Fruit fly (Drosophila melanogaster): ENCODE data around the gene CG31867.

The CG31867 gene

DNA sequence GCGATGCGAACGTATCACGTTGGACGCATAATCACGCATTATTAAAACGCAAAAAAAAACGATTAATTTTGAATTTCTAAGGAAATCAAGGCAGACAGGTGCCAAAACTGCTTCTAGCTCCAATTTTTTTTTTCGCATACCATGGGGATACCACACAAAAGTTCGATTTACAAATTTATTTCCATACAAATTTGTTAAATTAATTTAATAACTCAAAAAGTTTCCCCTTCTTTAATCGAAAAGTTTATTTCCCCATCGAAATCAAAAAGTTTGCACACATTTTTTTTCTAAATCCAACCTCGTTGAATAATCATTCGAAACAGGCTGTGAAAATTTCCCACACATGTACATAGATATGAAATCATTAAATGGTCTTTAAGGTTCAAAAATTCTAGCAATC, at the start of gene CG31867:
Gene CG31867, minus strand, starts transcription at position 101 of the 400 bp plus-strand sequence.
- no peak for TF ChIP-seq CTCF (optimal IDR thresholded peaks at IDR 0.05)

dm6 chr2L:11192691-11193090, 47.5 kb upstream of the CG31867 start:
- no peak for TF ChIP-seq CTCF (optimal IDR thresholded peaks at IDR 0.05)
- TF ChIP-seq CG8478 (optimal IDR thresholded peaks at IDR 0.05): no peak

dm6 chr2L:11190165-11190564, 44.9 kb upstream of the CG31867 start:
- TF ChIP-seq CG8478 (optimal IDR thresholded peaks at IDR 0.05) (no peak), CTCF (optimal IDR thresholded peaks at IDR 0.05) (no peak)

DNA sequence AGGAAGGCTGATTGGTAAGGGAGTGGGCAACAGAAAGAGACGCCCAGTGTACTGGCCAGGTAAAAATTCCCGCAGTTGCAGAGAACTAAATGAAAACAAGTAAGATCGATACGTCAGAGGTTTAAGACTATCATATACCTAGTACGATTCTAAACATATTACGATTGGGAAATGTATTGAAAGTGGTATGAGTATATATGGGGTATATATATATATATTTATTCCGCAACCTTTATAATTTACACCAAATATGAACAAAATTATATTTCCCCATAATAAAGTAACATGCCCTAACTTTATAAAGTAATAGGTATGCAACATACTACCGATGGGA, 43.9 kb upstream of the CG31867 start:
- no peak for TF ChIP-seq CG8478 (optimal IDR thresholded peaks at IDR 0.05)
- TF ChIP-seq CTCF (optimal IDR thresholded peaks at IDR 0.05): no peak

dm6 chr2L:11188395-11189115, 43.3 kb upstream of the CG31867 start:
- TF ChIP-seq CG8478 (optimal IDR thresholded peaks at IDR 0.05): no peak
- TF ChIP-seq CTCF (optimal IDR thresholded peaks at IDR 0.05): no peak

dm6 chr2L:11184144-11184543, 38.9 kb upstream of the CG31867 start:
- TF ChIP-seq CTCF (optimal IDR thresholded peaks at IDR 0.05) (no peak), CG8478 (optimal IDR thresholded peaks at IDR 0.05) (no peak)

- TF ChIP-seq CTCF (optimal IDR thresholded peaks at IDR 0.05) (no peak), CG8478 (optimal IDR thresholded peaks at IDR 0.05) (no peak)
Measured at dm6 chr2L:11182610-11183243, 37.5 kb upstream of the CG31867 start.

DNA sequence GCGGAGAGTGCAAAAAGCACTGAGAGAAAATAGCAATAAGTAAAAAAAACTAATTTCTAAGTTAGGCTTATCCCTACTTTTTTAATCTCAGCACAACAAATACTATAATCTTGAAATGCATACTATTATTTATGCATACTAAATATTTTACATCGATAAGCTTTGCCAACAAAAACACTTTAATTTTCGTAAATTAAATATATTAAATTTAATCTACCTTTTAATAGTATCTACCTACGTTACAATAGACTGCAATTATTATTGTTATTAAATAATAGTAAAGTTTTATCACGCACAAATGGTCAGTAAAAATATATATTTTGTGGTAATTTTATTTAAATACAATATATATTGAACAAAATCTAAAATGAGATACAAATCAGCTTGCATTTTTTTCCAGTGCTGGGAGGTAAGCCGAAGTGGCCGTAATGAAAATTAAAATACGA, 37.0 kb upstream of the CG31867 start:
- TF ChIP-seq CG8478 (optimal IDR thresholded peaks at IDR 0.05): no peak
- TF ChIP-seq CTCF (optimal IDR thresholded peaks at IDR 0.05): no peak

dm6 chr2L:11178826-11179391, 33.7 kb upstream of the CG31867 start, which contains the start of gene Boh2:
Boh2 (plus strand) TSS chr2L:11179032.
- TF ChIP-seq CG8478 (optimal IDR thresholded peaks at IDR 0.05): no peak
- peak in 1 of 2 experiments; percentile 8 for TF ChIP-seq CTCF (optimal IDR thresholded peaks at IDR 0.05)

DNA sequence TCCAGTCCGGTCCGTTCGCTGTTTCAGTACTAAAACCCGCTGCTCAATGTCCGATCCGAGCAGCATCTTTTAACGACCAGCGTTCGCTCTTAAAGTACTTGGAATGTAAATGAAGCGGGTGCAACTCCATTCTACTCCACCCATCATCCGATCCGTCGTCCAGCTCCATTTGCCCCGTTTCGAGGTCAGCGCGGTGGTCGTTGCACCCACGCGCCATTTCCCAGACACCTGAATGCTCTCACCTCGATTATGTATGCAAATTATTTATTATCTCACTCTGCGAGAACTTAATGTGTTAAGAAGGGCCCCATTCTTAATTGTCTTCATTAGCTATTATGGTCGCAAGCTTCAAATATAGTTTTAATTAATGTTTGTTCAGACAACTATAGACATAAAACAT, 33.1 kb upstream of the CG31867 start:
- no peak for TF ChIP-seq CG8478 (optimal IDR thresholded peaks at IDR 0.05)
- no peak for TF ChIP-seq CTCF (optimal IDR thresholded peaks at IDR 0.05)

DNA sequence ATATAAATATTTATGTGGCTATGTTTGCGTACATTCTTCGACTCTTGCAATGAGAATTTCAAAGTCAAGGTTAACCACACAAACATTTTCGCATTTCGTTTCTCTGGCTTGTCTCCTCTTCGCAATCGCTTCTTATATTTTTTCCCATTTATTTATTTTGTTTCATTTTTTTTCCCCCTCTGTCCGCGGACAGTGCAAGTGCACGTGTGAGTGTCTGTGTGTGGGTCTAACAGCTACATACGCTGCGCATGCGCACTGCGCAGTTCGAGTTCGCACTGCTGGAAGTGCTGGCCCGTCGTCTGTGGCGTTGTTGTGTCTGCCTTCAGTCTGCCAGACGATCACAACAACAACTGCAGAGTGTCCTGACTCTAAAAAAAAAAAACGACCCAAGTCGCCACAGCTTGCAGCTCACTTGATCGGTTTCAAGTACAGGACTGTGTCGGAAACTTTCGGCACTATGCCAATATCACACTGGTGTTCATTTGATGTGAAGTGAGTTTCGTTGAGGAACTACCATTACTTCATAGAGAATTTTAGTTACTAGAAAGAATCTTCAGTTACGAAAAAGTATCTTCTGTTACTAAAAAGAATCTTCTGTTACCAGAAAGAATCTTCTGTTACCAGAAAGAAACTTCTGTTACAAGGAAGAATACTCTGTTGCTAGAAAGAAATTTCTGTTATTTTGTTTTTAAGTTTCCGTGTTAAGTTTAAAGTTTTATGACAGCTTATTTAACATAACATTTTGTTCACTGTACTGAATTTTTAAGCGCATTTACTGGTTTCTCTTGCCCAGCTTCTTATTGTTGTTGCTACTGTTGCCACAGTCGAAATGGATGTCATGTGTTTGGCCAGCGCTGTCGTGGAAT, 30.4 kb upstream of the CG31867 start:
- no peak for TF ChIP-seq CG8478 (optimal IDR thresholded peaks at IDR 0.05)
- TF ChIP-seq CTCF (optimal IDR thresholded peaks at IDR 0.05): no peak

DNA sequence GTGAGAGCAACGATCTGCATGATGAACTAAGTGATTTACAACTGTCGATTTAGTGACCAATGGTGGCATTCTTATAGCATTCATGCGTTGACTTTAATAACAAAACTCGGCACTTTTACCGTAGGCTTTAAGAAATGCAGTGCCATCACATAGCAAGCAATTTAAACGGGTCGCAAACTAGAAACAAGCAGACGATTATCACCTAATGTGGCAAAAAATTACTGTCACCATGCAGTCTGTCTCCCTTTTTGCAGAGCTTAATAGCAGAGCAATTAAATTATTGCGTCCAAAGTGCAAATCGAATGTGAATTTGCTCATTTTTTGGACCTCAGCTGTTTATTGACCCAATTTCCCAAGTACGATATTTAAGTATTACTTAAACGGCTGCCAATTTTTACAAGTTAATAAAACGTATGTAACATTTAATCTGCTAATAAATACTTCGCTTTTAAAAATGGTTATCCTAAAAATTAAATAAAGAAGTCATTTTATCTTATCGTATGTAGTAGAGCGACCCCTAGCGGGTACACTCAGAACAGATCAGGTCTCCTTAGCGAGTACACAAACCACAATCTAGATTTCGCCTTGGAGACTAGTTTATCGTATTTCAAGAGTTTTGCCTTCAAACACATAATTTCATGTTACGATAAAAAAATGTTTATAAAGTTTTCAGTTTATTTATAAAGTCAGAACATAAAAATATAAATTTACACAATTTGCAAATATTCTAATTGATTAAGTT, 26.6 kb upstream of the CG31867 start, which contains the start of gene Vm32E:
Gene Vm32E, minus strand, starts transcription at position 51 of the 742 bp plus-strand sequence.
- TF ChIP-seq CG8478 (optimal IDR thresholded peaks at IDR 0.05) (no peak), CTCF (optimal IDR thresholded peaks at IDR 0.05) (peak; percentile 79 to 92)

dm6 chr2L:11170549-11170948, 25.3 kb upstream of the CG31867 start:
- no peak for TF ChIP-seq CTCF (optimal IDR thresholded peaks at IDR 0.05)
- no peak for TF ChIP-seq CG8478 (optimal IDR thresholded peaks at IDR 0.05)

DNA sequence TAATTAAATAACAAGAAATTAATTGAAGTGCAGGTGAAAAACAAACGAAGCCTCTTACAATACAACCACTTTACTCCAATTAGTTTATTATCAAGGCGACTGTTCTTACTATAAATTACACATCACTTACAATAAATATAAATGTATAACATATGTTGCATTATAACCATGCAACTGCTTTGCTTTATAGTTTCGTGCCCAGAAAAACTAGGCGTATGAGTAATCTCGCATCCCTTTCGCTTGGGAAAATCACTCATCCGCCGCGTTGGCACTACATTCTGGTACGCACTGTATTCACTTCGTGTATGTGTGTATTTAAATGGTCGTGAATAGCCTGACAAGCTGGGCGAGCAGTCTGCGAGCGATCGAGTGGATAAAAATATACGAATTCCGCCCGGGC, 24.7 kb upstream of the CG31867 start:
- TF ChIP-seq CTCF (optimal IDR thresholded peaks at IDR 0.05) (no peak), CG8478 (optimal IDR thresholded peaks at IDR 0.05) (no peak)
